Worm (Caenorhabditis elegans) whole organism, L4/young adult: Measurements from ENCODE around the gene hbl-1.

Experiments used
- W03F9.2 ChIP-seq: fragments of 150-350 bp; optimal IDR thresholded peaks from 2 replicates; lab custom pipeline; 2014; ENCODE audit warnings: missing biosample characterization, missing genetic modification characterization
- dao-5 ChIP-seq: sonication (generic microtip); optimal IDR thresholded peaks from 2 replicates; lab custom pipeline; 2016; ENCODE audit warnings: missing genotype, missing genetic modification characterization, moderate library complexity, missing compliant biosample characterization
- him-1 ChIP-seq: sonication (generic microtip); optimal IDR thresholded peaks from 2 replicates; lab custom pipeline; 2016; ENCODE audit warnings: missing genotype, missing genetic modification reagents, missing genetic modification characterization, missing compliant biosample characterization

The hbl-1 gene

ce11 chrX:5854452-5855234 is 32.7 kb downstream of the hbl-1 start:
- TF ChIP-seq him-1 (tag; lab: Kevin White, UChicago) (no peak), W03F9.2 (tag; lab: Kevin White, UChicago) (no peak), dao-5 (no peak)

ce11 chrX:5859161-5859560 is 37.2 kb downstream of the hbl-1 start:
- TF ChIP-seq dao-5 (no peak), W03F9.2 (tag; lab: Kevin White, UChicago) (no peak), him-1 (tag; lab: Kevin White, UChicago) (no peak)

- no peak for TF ChIP-seq dao-5
- TF ChIP-seq him-1 (tag; lab: Kevin White, UChicago): no peak
- no peak for TF ChIP-seq W03F9.2 (tag; lab: Kevin White, UChicago)
Measured at ce11 chrX:5862408-5862807, 40.5 kb downstream of the hbl-1 start, which contains the start of gene ctbp-1. Gene ctbp-1, plus strand, starts transcription at chrX:5862708.

DNA sequence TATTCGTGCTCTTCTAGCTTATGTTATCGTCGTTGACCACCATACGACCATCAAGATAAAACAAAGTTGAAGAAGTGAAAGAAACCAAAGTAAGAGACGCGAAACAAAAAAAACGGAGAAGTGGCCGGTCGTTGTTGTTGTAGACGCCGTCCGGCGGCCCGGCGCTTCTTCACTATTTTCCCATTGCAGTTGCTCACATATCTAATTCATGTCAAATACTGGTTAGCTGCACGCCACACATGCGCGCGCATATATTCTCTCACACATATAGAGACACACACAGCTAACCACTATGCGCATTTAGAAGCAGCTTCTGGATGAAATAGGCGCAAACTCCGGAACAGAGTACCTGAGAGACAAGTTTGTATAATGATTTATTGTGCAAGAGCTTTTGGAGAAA is 46.1 kb downstream of the hbl-1 start:
- no peak for TF ChIP-seq him-1 (tag; lab: Kevin White, UChicago)

DNA sequence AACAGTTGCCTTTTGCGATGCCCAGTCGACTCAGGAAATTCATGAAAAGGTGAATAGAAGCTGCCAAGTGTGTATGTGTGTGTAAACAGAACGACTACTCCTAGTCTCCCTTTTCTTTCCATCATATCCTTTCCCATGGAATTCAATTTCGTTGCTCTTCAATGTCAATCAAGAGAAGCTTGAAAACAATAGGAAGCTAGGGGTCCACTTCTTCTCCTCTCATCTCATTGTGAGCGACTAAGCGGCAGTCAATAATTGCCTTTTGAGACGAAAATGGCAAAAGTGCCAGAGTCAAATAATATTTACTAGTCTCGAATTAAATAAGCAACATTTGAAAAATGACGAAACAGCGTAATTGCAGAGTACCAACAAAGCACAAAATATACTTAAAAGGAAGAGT is 47.7 kb downstream of the hbl-1 start:
- TF ChIP-seq him-1 (tag; lab: Kevin White, UChicago) (no peak), W03F9.2 (tag; lab: Kevin White, UChicago) (no peak), dao-5 (no peak)

DNA sequence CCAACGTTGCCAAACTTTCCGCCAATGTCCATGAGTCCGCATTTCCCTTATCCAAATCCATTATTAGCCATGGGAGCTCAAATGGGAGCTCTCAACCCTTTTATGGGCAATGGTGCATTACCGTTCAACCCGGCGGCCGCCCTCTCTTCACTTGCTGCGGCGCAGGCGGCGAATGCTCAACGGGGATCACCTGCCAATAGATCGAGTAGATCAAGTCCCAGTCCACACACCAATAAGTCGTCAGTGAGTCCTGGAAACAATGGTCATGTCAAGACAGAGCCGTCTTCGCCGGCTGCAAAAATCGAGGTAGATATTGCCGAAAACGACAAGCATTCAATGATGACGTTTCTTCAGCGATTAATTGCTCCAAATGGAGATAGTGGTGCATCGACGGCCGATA is 50.2 kb downstream of the hbl-1 start:
- TF ChIP-seq dao-5 (no peak), him-1 (tag; lab: Kevin White, UChicago) (no peak), W03F9.2 (tag; lab: Kevin White, UChicago) (no peak)

DNA sequence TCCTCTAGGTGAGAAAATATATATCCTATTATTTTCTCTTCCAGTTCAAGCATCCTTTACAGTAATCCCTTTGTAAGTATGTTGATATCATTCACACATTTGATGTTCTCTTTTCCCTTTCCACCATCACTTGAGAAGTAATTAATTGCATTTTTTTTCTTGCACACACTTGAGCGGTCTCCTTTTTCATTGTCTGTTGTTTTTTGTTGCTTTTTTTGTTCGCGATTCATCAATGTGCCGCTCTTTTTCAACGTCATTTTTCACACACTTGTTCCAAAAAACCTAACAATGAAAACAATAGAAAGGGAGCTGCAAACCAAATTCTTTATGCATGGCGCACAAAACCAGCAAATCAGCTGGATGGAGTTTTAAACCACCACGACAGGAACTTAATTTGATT is 53.6 kb downstream of the hbl-1 start, which contains the start of gene F49E10.4:
Gene F49E10.4 (plus strand): TSS at position 301 of the 400 bp plus-strand sequence.
- TF ChIP-seq W03F9.2 (tag; lab: Kevin White, UChicago) (no peak), him-1 (tag; lab: Kevin White, UChicago) (no peak), dao-5 (no peak)

- TF ChIP-seq him-1 (tag; lab: Kevin White, UChicago) (no peak), dao-5 (no peak), W03F9.2 (tag; lab: Kevin White, UChicago) (no peak)
Measured at ce11 chrX:5877039-5877438, 55.1 kb downstream of the hbl-1 start.
